Fruit fly (Drosophila melanogaster): ENCODE results near the gene CG32407.
A peak's percentile ranks its signal among the peaks of the same experiment; 100 is the strongest.

The CG32407 gene

dm6 chr3L:5922005-5922685 lies at the start of gene CG32407 (continued):
- TF ChIP-seq sqz (GFP tag; optimal IDR thresholded peaks at IDR 0.05) = peak; percentile 4
- no peak for TF ChIP-seq CG8359 (GFP tag; optimal IDR thresholded peaks at IDR 0.05; ENCODE audit: borderline replicate concordance)
- TF ChIP-seq stwl (tag; optimal IDR thresholded peaks at IDR 0.05) = no peak
- TF ChIP-seq Blimp-1 (GFP tag; optimal IDR thresholded peaks at IDR 0.05) = no peak
- TF ChIP-seq sim (GFP tag; IDR thresholded peaks at IDR 0.05) = no peak
- no peak for TF ChIP-seq insv (GFP tag; optimal IDR thresholded peaks at IDR 0.05)
- peak; percentile 40 for TF ChIP-seq Deaf1 (tag; optimal IDR thresholded peaks at IDR 0.05)

- TF ChIP-seq Rx (GFP tag; IDR thresholded peaks at IDR 0.05) = no peak
- TF ChIP-seq bbx (GFP tag; IDR thresholded peaks at IDR 0.05; ENCODE audit: partially characterized antibody) = no peak
- no peak for TF ChIP-seq CG10431 (GFP tag; optimal IDR thresholded peaks at IDR 0.05)
- TF ChIP-seq trh (GFP tag; optimal IDR thresholded peaks at IDR 0.05) = no peak
- TF ChIP-seq CG15269 (tag; optimal IDR thresholded peaks at IDR 0.05) = no peak
- no peak for TF ChIP-seq CG2202 (tag; optimal IDR thresholded peaks at IDR 0.05)
- TF ChIP-seq sob (GFP tag; IDR thresholded peaks at IDR 0.05) = no peak
- TF ChIP-seq wor (GFP tag; IDR thresholded peaks at IDR 0.05) = no peak
- no peak for TF ChIP-seq CG3726 (GFP tag; IDR thresholded peaks at IDR 0.05)
- no peak for TF ChIP-seq Awh (GFP tag; IDR thresholded peaks at IDR 0.05)
- TF ChIP-seq CG1602 (GFP tag; optimal IDR thresholded peaks at IDR 0.05) = no peak
- no peak for TF ChIP-seq Dad (GFP tag; optimal IDR thresholded peaks at IDR 0.05)
- no peak for TF ChIP-seq ap (GFP tag; IDR thresholded peaks at IDR 0.05)
These were observed 48.8 kb upstream of the CG32407 start, which contains the start of gene CG18586 for dm6 chr3L:5873011-5873410. Gene CG18586 (plus strand): TSS chr3L:5873311.

DNA sequence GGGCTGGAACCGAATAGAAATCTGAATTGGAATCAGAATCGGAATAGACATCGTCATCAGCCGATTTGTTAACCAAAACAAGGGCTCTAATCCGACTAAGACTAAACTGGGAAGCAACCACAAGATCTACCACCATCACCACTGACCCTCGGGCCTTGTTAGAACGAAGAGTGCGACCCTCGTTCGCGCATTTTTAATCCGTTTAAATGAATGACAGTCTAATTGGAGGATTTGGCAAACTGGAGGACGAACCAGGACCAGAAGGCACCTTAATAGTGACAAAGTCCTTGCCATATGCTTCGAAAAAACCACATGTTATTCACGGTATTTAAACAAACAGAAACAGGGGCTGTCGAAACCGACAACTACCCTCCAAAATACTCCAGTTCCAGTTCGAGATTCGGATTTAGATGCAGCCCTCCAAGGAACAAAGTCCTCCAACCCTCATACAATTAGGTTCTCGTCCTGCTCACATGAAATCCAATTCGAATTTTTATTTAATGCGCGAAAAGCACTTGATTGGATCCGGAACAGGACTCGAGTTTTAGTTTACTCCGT lies 43.0 kb upstream of the CG32407 start:
- TF ChIP-seq Sox100B (GFP tag; optimal IDR thresholded peaks at IDR 0.05) = no peak
- TF ChIP-seq gce (GFP tag; IDR thresholded peaks at IDR 0.05) = no peak
- no peak for TF ChIP-seq Mad (GFP tag; optimal IDR thresholded peaks at IDR 0.05)
- no peak for TF ChIP-seq CG7928 (GFP tag; optimal IDR thresholded peaks at IDR 0.05)
- no peak for TF ChIP-seq vfl (GFP tag; optimal IDR thresholded peaks at IDR 0.05)
- TF ChIP-seq Dp (GFP tag; optimal IDR thresholded peaks at IDR 0.05) = no peak
- TF ChIP-seq CG2116 (GFP tag; optimal IDR thresholded peaks at IDR 0.05) = no peak
- no peak for TF ChIP-seq danr (GFP tag; IDR thresholded peaks at IDR 0.05)
- no peak for TF ChIP-seq Ada2b (GFP tag; IDR thresholded peaks at IDR 0.05)
- no peak for TF ChIP-seq CG15696 (tag; optimal IDR thresholded peaks at IDR 0.05)
- TF ChIP-seq CG4730 (GFP tag; IDR thresholded peaks at IDR 0.05) = no peak
- TF ChIP-seq CG18599 (GFP tag; optimal IDR thresholded peaks at IDR 0.05) = no peak
- no peak for TF ChIP-seq salm (tag; optimal IDR thresholded peaks at IDR 0.05)
- TF ChIP-seq CG2199 (GFP tag; IDR thresholded peaks at IDR 0.05) = no peak
- peak; percentile 51 for TF ChIP-seq tap (tag; optimal IDR thresholded peaks at IDR 0.05)
- no peak for TF ChIP-seq MBD-R2 (GFP tag; IDR thresholded peaks at IDR 0.05)
- no peak for TF ChIP-seq CG3726 (GFP tag; IDR thresholded peaks at IDR 0.05)
- no peak for TF ChIP-seq CG10565 (GFP tag; optimal IDR thresholded peaks at IDR 0.05)
- TF ChIP-seq Usf (GFP tag; optimal IDR thresholded peaks at IDR 0.05) = no peak
- no peak for TF ChIP-seq Max (GFP tag; optimal IDR thresholded peaks at IDR 0.05)
- TF ChIP-seq ash1 (GFP tag; optimal IDR thresholded peaks at IDR 0.05) = no peak
- TF ChIP-seq Oaz (GFP tag; IDR thresholded peaks at IDR 0.05) = no peak
- peak; percentile 18 for TF ChIP-seq CG18476 (GFP tag; optimal IDR thresholded peaks at IDR 0.05)
- TF ChIP-seq ranshi (GFP tag; IDR thresholded peaks at IDR 0.05) = no peak
- no peak for TF ChIP-seq CG1792 (GFP tag; optimal IDR thresholded peaks at IDR 0.05)
- TF ChIP-seq insv (GFP tag; optimal IDR thresholded peaks at IDR 0.05) = peak in 1 of 2 experiments; percentile 92
- no peak for TF ChIP-seq Med (GFP tag)
- TF ChIP-seq ind (GFP tag; optimal IDR thresholded peaks at IDR 0.05) = no peak
- no peak for TF ChIP-seq Nf-YC (tag; optimal IDR thresholded peaks at IDR 0.05)
- no peak for TF ChIP-seq disco-r (GFP tag; optimal IDR thresholded peaks at IDR 0.05)

All from whole organism, embryonic.